Worm (Caenorhabditis elegans): ENCODE measurements around the gene F15H10.9.
A peak's percentile ranks its signal among the peaks of the same experiment; 100 is the strongest.

The F15H10.9 gene

ce11 chrV:10404701-10405100 lies 9.8 kb downstream of the F15H10.9 start (continued):
- TF ChIP-seq mxl-2 (GFP tag; conservative IDR thresholded peaks at IDR 0.05) (no peak), F10B5.3 (tag; optimal IDR thresholded peaks at IDR 0.05) (no peak), nhr-28 (tag; optimal IDR thresholded peaks at IDR 0.05) (peak; percentile 58), saeg-2 (GFP tag; IDR thresholded peaks at IDR 0.05) (no peak), nhr-237 (tag; optimal IDR thresholded peaks at IDR 0.05) (no peak)

- peak in 1 of 2 experiments; percentile 31 for TF ChIP-seq unc-62 (GFP tag; optimal IDR thresholded peaks at IDR 0.05 in 1 of 2)
- no peak for TF ChIP-seq unc-62 (tag; optimal IDR thresholded peaks at IDR 0.05)
- no peak for TF ChIP-seq hlh-11 (tag; optimal IDR thresholded peaks at IDR 0.05)
- TF ChIP-seq nhr-11 (tag; optimal IDR thresholded peaks at IDR 0.05) = no peak
Measured at ce11 chrV:10402804-10403203, 11.7 kb downstream of the F15H10.9 start, which contains the start of gene F15H10.8. F15H10.8 (minus strand) TSS chrV:10402904.

- TF ChIP-seq egl-43 (GFP tag; IDR thresholded peaks at IDR 0.05) (no peak), ztf-7 (tag; optimal IDR thresholded peaks at IDR 0.05) (peak; percentile 51), lir-3 (tag; optimal IDR thresholded peaks at IDR 0.05) (no peak), dpl-1 (GFP tag; optimal IDR thresholded peaks at IDR 0.05) (no peak), lsy-2 (tag; optimal IDR thresholded peaks at IDR 0.05) (no peak), fkh-10 (GFP tag; optimal IDR thresholded peaks at IDR 0.05) (no peak), ctbp-1 (GFP tag; IDR thresholded peaks at IDR 0.05) (no peak), F10B5.3 (tag; optimal IDR thresholded peaks at IDR 0.05) (no peak), zfp-2 (tag; optimal IDR thresholded peaks at IDR 0.05) (no peak), daf-19 (GFP tag; conservative IDR thresholded peaks at IDR 0.05) (no peak), daf-8 (GFP tag; IDR thresholded peaks at IDR 0.05) (no peak), snpc-4 (tag; optimal IDR thresholded peaks at IDR 0.05) (no peak), mdt-29 (GFP tag; IDR thresholded peaks at IDR 0.05) (no peak), nhr-25 (tag; optimal IDR thresholded peaks at IDR 0.05; ENCODE audit: borderline replicate concordance, insufficient read depth) (no peak), hlh-11 (tag; optimal IDR thresholded peaks at IDR 0.05) (peak; percentile 76), lin-39 (tag; optimal IDR thresholded peaks at IDR 0.05) (no peak), F44E2.7 (GFP tag; IDR thresholded peaks at IDR 0.05) (no peak), ces-1 (GFP tag; optimal IDR thresholded peaks at IDR 0.05) (no peak), Y75B8A.6 (GFP tag; IDR thresholded peaks at IDR 0.05) (no peak), lin-13 (GFP tag; optimal IDR thresholded peaks at IDR 0.05) (no peak), nhr-42 (GFP tag; IDR thresholded peaks at IDR 0.05) (no peak), madf-5 (GFP tag; IDR thresholded peaks at IDR 0.05) (no peak), mep-1 (tag; optimal IDR thresholded peaks at IDR 0.05) (no peak), sdz-12 (GFP tag; optimal IDR thresholded peaks at IDR 0.05) (no peak), egl-27 (tag; optimal IDR thresholded peaks at IDR 0.05) (no peak), fos-1 (tag; optimal IDR thresholded peaks at IDR 0.05) (no peak), zag-1 (tag; optimal IDR thresholded peaks at IDR 0.05) (no peak), zip-2 (tag; optimal IDR thresholded peaks at IDR 0.05) (no peak), ceh-28 (tag; optimal IDR thresholded peaks at IDR 0.05) (no peak), hlh-30 (tag; optimal IDR thresholded peaks at IDR 0.05; ENCODE audit: insufficient read depth) (peak; percentile 69), pqm-1 (tag; optimal IDR thresholded peaks at IDR 0.05) (peak; percentile 90), F49E8.2 (tag; optimal IDR thresholded peaks at IDR 0.05; ENCODE audit: borderline replicate concordance) (no peak), rbr-2 (tag; optimal IDR thresholded peaks at IDR 0.05) (no peak), attf-4 (tag; optimal IDR thresholded peaks at IDR 0.05) (no peak), nhr-237 (tag; optimal IDR thresholded peaks at IDR 0.05) (no peak), lim-7 (GFP tag; IDR thresholded peaks at IDR 0.05) (no peak), dmd-6 (GFP tag; IDR thresholded peaks at IDR 0.05) (peak; percentile 93), nhr-28 (tag; optimal IDR thresholded peaks at IDR 0.05) (peak; percentile 90), lin-15B (tag; optimal IDR thresholded peaks at IDR 0.05) (no peak), ZK337.2 (GFP tag; IDR thresholded peaks at IDR 0.05) (no peak), Y5F2A.4 (GFP tag; optimal IDR thresholded peaks at IDR 0.05) (no peak), jun-1 (tag; optimal IDR thresholded peaks at IDR 0.05) (no peak), madf-9 (GFP tag; conservative IDR thresholded peaks at IDR 0.05) (no peak), lin-38 (GFP tag; IDR thresholded peaks at IDR 0.05) (no peak)
Measured at ce11 chrV:10399290-10399689, 15.2 kb downstream of the F15H10.9 start.
